Worm (Caenorhabditis elegans): Measurements from ENCODE around the gene F09C6.13.

F09C6.13 gene

ce11 chrV:16902726-16903125 is 17.9 kb downstream of the F09C6.13 start, which contains the start of gene srd-68:
Gene srd-68, minus strand, starts transcription at chrV:16902826.
- TF ChIP-seq pha-4 (tag; optimal IDR thresholded peaks at IDR 0.05) (no peak), sptf-1 (tag; optimal IDR thresholded peaks at IDR 0.05) (no peak), elt-3 (tag; optimal IDR thresholded peaks at IDR 0.05) (no peak), nhr-76 (tag; optimal IDR thresholded peaks at IDR 0.05) (no peak), lin-13 (tag; optimal IDR thresholded peaks at IDR 0.05) (no peak), nhr-2 (tag; optimal IDR thresholded peaks at IDR 0.05) (no peak), drap-1 (GFP tag; optimal IDR thresholded peaks at IDR 0.05) (no peak), elt-1 (tag; optimal IDR thresholded peaks at IDR 0.05; ENCODE audit: borderline replicate concordance, insufficient read depth) (no peak), lin-32 (GFP tag; optimal IDR thresholded peaks at IDR 0.05) (no peak), ceh-83 (GFP tag; optimal IDR thresholded peaks at IDR 0.05) (no peak), mls-2 (tag; optimal IDR thresholded peaks at IDR 0.05) (no peak), nhr-28 (tag; optimal IDR thresholded peaks at IDR 0.05) (no peak), sem-2 (GFP tag; optimal IDR thresholded peaks at IDR 0.05) (no peak)

DNA sequence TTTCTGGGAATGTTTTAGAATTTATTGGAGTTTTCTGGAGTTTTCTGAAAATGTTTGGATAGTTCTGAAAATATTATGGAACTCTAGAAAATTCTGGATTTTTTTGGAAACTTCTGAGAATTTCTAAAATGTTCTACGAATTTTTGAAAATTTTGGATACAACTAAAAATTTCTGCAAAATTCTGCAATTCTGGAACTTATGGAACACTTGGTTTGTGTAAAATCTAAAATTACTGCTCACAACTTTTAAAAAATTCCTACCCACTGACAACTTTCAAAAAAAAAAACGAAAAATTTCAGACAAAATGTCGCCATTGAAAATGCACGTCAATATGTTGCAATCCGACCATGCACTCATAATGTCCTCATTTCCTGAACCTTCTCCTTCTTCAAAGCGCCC is 19.8 kb downstream of the F09C6.13 start, which contains the start of gene nhr-262:
TSS of gene nhr-262 (plus strand) at position 301 of the 400 bp plus-strand sequence.
- TF ChIP-seq ztf-11 (tag; optimal IDR thresholded peaks at IDR 0.05), result no peak

ce11 chrV:16909871-16910270 is 25.0 kb downstream of the F09C6.13 start, which contains the start of gene F09C6.16:
Gene F09C6.16, minus strand, starts transcription at chrV:16909971.
- TF ChIP-seq sptf-1 (tag; optimal IDR thresholded peaks at IDR 0.05) (no peak), ceh-83 (GFP tag; optimal IDR thresholded peaks at IDR 0.05) (no peak), ztf-11 (tag; optimal IDR thresholded peaks at IDR 0.05) (no peak), lsy-2 (tag; optimal IDR thresholded peaks at IDR 0.05) (no peak)

DNA sequence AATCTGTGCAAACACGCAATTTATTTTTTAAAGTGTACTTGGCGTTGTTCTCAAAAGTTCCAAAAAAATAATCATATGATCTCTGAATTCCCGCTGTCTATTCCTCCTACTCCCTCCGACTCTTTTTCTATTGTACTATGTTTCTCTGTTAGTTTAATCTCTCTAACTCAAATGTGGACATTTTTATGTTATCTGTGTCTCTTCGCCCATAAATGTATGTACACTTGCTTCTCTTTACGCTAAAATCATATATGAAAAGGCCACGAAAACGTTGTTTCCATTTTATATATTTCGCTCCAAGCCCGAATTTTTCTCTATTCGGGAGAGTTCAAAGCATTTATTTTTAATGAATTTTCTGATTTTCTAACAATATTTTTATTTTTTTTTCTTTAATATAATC is 26.0 kb downstream of the F09C6.13 start:
- TF ChIP-seq nhr-237 (tag; optimal IDR thresholded peaks at IDR 0.05) (no peak), unc-120 (tag; optimal IDR thresholded peaks at IDR 0.05; ENCODE audit: poor library complexity, severe bottlenecking) (no peak), snpc-4 (tag; optimal IDR thresholded peaks at IDR 0.05) (no peak), elt-1 (tag; optimal IDR thresholded peaks at IDR 0.05; ENCODE audit: borderline replicate concordance, insufficient read depth) (no peak), hlh-1 (tag; optimal IDR thresholded peaks at IDR 0.05) (no peak), lin-13 (tag; optimal IDR thresholded peaks at IDR 0.05) (no peak)

DNA sequence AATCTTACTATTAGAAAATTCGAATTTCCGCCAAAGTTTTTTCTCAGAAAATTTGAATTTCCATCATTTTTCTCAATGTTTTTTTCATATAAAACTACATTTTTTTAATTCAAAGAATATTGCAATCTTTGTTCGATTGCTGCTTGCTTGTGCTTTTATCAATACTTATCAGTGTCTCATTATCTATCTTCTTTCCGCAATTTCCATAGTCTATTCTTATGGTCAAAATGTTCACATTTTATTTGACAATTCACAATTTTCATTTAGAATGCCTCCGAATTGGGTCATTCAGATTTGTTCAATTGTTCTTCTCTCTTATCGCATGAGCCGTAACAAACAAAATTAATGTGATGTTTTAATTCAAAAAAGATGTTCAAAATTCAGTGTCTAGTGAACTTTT is 26.4 kb downstream of the F09C6.13 start:
- no peak for TF ChIP-seq ceh-43 (GFP tag; optimal IDR thresholded peaks at IDR 0.05)
- no peak for TF ChIP-seq sptf-1 (tag; optimal IDR thresholded peaks at IDR 0.05)
- no peak for TF ChIP-seq elt-3 (tag; optimal IDR thresholded peaks at IDR 0.05)
- no peak for TF ChIP-seq blmp-1 (tag; optimal IDR thresholded peaks at IDR 0.05)
- TF ChIP-seq ztf-11 (tag; optimal IDR thresholded peaks at IDR 0.05), result no peak
- TF ChIP-seq lin-13 (tag; optimal IDR thresholded peaks at IDR 0.05), result no peak
- no peak for TF ChIP-seq cnd-1 (tag; optimal IDR thresholded peaks at IDR 0.05)
- TF ChIP-seq sem-2 (GFP tag; optimal IDR thresholded peaks at IDR 0.05), result no peak
- no peak for TF ChIP-seq hlh-1 (tag; optimal IDR thresholded peaks at IDR 0.05)
- TF ChIP-seq snpc-4 (tag; optimal IDR thresholded peaks at IDR 0.05), result no peak
- TF ChIP-seq flh-1 (GFP tag; optimal IDR thresholded peaks at IDR 0.05), result no peak
- no peak for TF ChIP-seq elt-1 (tag; optimal IDR thresholded peaks at IDR 0.05; ENCODE audit: borderline replicate concordance, insufficient read depth)

ce11 chrV:16911934-16912333 is 27.1 kb downstream of the F09C6.13 start, which contains the start of gene nhr-116:
Gene nhr-116, plus strand, starts transcription at chrV:16912234.
- TF ChIP-seq unc-39 (tag; optimal IDR thresholded peaks at IDR 0.05) (no peak), sem-2 (GFP tag; optimal IDR thresholded peaks at IDR 0.05) (no peak), nhr-2 (tag; optimal IDR thresholded peaks at IDR 0.05) (no peak), elt-3 (tag; optimal IDR thresholded peaks at IDR 0.05) (no peak), lin-32 (GFP tag; optimal IDR thresholded peaks at IDR 0.05) (no peak), tbx-8 (GFP tag; optimal IDR thresholded peaks at IDR 0.05) (no peak), pha-4 (tag; optimal IDR thresholded peaks at IDR 0.05) (no peak), bed-3 (GFP tag; optimal IDR thresholded peaks at IDR 0.05) (no peak), ham-2 (GFP tag; optimal IDR thresholded peaks at IDR 0.05) (no peak), lin-13 (tag; optimal IDR thresholded peaks at IDR 0.05) (no peak), ceh-83 (GFP tag; optimal IDR thresholded peaks at IDR 0.05) (no peak), ceh-43 (GFP tag; optimal IDR thresholded peaks at IDR 0.05) (no peak), cnd-1 (tag; optimal IDR thresholded peaks at IDR 0.05) (no peak), elt-1 (tag; optimal IDR thresholded peaks at IDR 0.05; ENCODE audit: borderline replicate concordance, insufficient read depth) (no peak), mls-2 (tag; optimal IDR thresholded peaks at IDR 0.05) (no peak), M03D4.4 (tag; optimal IDR thresholded peaks at IDR 0.05) (no peak), zip-8 (tag; optimal IDR thresholded peaks at IDR 0.05) (no peak)

All from whole organism, mixed stage, embryonic.